Fruit fly (Drosophila melanogaster) whole organism, embryonic: Measurements from ENCODE around the gene CG12947.
A peak's percentile ranks its signal among the peaks of the same experiment; 100 is the strongest.

Experiments
- CG10267 ChIP-seq: fragments of 200-800 bp; sonication (Bioruptor generic); optimal IDR thresholded peaks from 2 replicates; lab custom pipeline; 2018; ENCODE audit warnings: missing biosample characterization, mild to moderate bottlenecking, missing genetic modification characterization, moderate library complexity
- CG10366 ChIP-seq: fragments of 200-800 bp; sonication (Bioruptor generic); IDR thresholded peaks from 2 replicates; pipeline ENCODE4 v1.3.6; 2022; ENCODE audit warnings: missing biosample characterization, missing genetic modification characterization
- CG11093 ChIP-seq: fragments of 200-800 bp; sonication (Bioruptor generic); IDR thresholded peaks from 3 replicates; pipeline ENCODE4 v1.3.6; 2022; ENCODE audit warnings: missing biosample characterization, missing genetic modification characterization
- CG11504 ChIP-seq: fragments of 200-800 bp; sonication (Bioruptor generic); optimal IDR thresholded peaks from 3 replicates; lab custom pipeline; 2019; ENCODE audit warnings: missing biosample characterization, mild to moderate bottlenecking, missing genetic modification characterization, moderate library complexity
- CG11695 ChIP-seq: fragments of 200-800 bp; sonication (Bioruptor generic); IDR thresholded peaks from 3 replicates; pipeline ENCODE4 v1.3.6; 2022; ENCODE audit warnings: missing biosample characterization, missing genetic modification characterization
- CG12219 ChIP-seq: fragments of 200-800 bp; sonication (Bioruptor generic); optimal IDR thresholded peaks from 3 replicates; lab custom pipeline; 2018; ENCODE audit warnings: missing biosample characterization, mild to moderate bottlenecking, missing genetic modification characterization
- CG13624 ChIP-seq: fragments of 200-800 bp; sonication (Bioruptor generic); optimal IDR thresholded peaks from 2 replicates; lab custom pipeline; 2016; ENCODE audit warnings: missing biosample characterization, missing genetic modification characterization
- CG16863 ChIP-seq: fragments of 200-800 bp; sonication (Bioruptor generic); optimal IDR thresholded peaks from 3 replicates; lab custom pipeline; 2016; ENCODE audit warnings: missing biosample characterization, missing genetic modification characterization
- CG17361 ChIP-seq: fragments of 200-800 bp; sonication (Bioruptor generic); IDR thresholded peaks from 3 replicates; pipeline ENCODE4 v1.3.6; 2022; ENCODE audit warnings: missing biosample characterization, missing genetic modification characterization
- CG18476 ChIP-seq: fragments of 200-800 bp; sonication (Bioruptor generic); optimal IDR thresholded peaks from 2 replicates; lab custom pipeline; 2016; ENCODE audit warnings: missing biosample characterization, mild to moderate bottlenecking, missing genetic modification characterization
- CG3065 ChIP-seq: fragments of 200-800 bp; sonication (Bioruptor generic); optimal IDR thresholded peaks from 2 replicates; lab custom pipeline; 2016; ENCODE audit warnings: missing biosample characterization, missing genetic modification characterization
- CG32532 ChIP-seq: fragments of 200-800 bp; sonication (Bioruptor generic); IDR thresholded peaks from 2 replicates; pipeline ENCODE4 v1.3.6; 2022; ENCODE audit warnings: missing biosample characterization, missing genetic modification characterization
- CG32767 ChIP-seq: fragments of 200-800 bp; sonication (Bioruptor generic); IDR thresholded peaks from 2 replicates; pipeline ENCODE4 v1.3.6; 2022; ENCODE audit warnings: missing biosample characterization, missing genetic modification characterization
- CG34224 ChIP-seq: fragments of 200-800 bp; sonication (Bioruptor generic); IDR thresholded peaks from 3 replicates; pipeline ENCODE4 v1.3.6; 2022; ENCODE audit warnings: missing biosample characterization, missing genetic modification characterization; ENCODE audit not compliant: partially characterized antibody
- CG4707 ChIP-seq: fragments of 200-800 bp; sonication (Bioruptor generic); optimal IDR thresholded peaks from 2 replicates; lab custom pipeline; 2018; ENCODE audit warnings: missing biosample characterization, mild to moderate bottlenecking, missing genetic modification characterization, moderate library complexity
- CG5245 ChIP-seq: fragments of 200-800 bp; sonication (Bioruptor generic); optimal IDR thresholded peaks from 3 replicates; lab custom pipeline; 2016; ENCODE audit warnings: missing biosample characterization, missing genetic modification characterization
- CG6683 ChIP-seq: fragments of 200-800 bp; sonication (Bioruptor generic); optimal IDR thresholded peaks from 2 replicates; lab custom pipeline; 2017; ENCODE audit warnings: missing biosample characterization, mild to moderate bottlenecking, missing genetic modification characterization, missing genetic modification reagents
- CG6689 ChIP-seq: fragments of 200-800 bp; sonication (Bioruptor generic); IDR thresholded peaks from 2 replicates; pipeline ENCODE4 v1.3.6; 2022; ENCODE audit warnings: missing biosample characterization, missing genetic modification characterization
- CG7745 ChIP-seq: fragments of 200-800 bp; sonication (Bioruptor generic); optimal IDR thresholded peaks from 2 replicates; lab custom pipeline; 2018; ENCODE audit warnings: missing biosample characterization, mild to moderate bottlenecking, missing genetic modification characterization, moderate library complexity
- CG8944 ChIP-seq: fragments of 200-800 bp; sonication (Bioruptor generic); optimal IDR thresholded peaks from 3 replicates; lab custom pipeline; 2016; ENCODE audit warnings: missing biosample characterization, missing genetic modification characterization
- CHES-1-like ChIP-seq: fragments of 200-800 bp; sonication (Bioruptor generic); optimal IDR thresholded peaks from 2 replicates; lab custom pipeline; 2016; ENCODE audit warnings: missing biosample characterization, missing genetic modification characterization
- CrebB ChIP-seq: fragments of 200-800 bp; sonication (Bioruptor generic); optimal IDR thresholded peaks from 3 replicates; lab custom pipeline; 2018; ENCODE audit warnings: missing biosample characterization, mild to moderate bottlenecking, missing genetic modification characterization
- D ChIP-seq, 2 experiments: fragments of 200-800 bp in 1 of 2; fragments of >200 bp in 1 of 2; sonication (Bioruptor generic) in 1 of 2; optimal IDR thresholded peaks; 2 replicates in 1 of 2; 3 replicates in 1 of 2; lab custom pipeline; 2017; ENCODE audit warnings: mild to moderate bottlenecking in 1 of 2, missing biosample characterization in 1 of 2, missing genetic modification characterization in 1 of 2, missing genetic modification reagents in 1 of 2
- Dad ChIP-seq: fragments of 200-800 bp; sonication (Bioruptor generic); optimal IDR thresholded peaks from 3 replicates; lab custom pipeline; 2016; ENCODE audit warnings: missing biosample characterization, missing genetic modification characterization
- Dip2 ChIP-seq: fragments of 200-800 bp; sonication (Bioruptor generic); IDR thresholded peaks from 2 replicates; pipeline ENCODE4 v1.3.6; 2022; ENCODE audit warnings: missing biosample characterization, missing genetic modification characterization
- Dp ChIP-seq: fragments of 200-800 bp; sonication (Bioruptor generic); optimal IDR thresholded peaks from 2 replicates; lab custom pipeline; 2018; ENCODE audit warnings: missing biosample characterization, mild to moderate bottlenecking, missing genetic modification characterization, moderate library complexity
- Ets65A ChIP-seq: fragments of 200-800 bp; sonication (Bioruptor generic); peaks from one replicate; lab custom pipeline; 2016; ENCODE audit warnings: missing biosample characterization, missing genetic modification characterization
- H15 ChIP-seq: fragments of 200-800 bp; sonication (Bioruptor generic); IDR thresholded peaks from 3 replicates; pipeline ENCODE4 v1.3.6; 2022; ENCODE audit warnings: missing biosample characterization, missing genetic modification characterization
- Hmx ChIP-seq: fragments of 200-800 bp; sonication (Bioruptor generic); optimal IDR thresholded peaks from 2 replicates; lab custom pipeline; 2016; ENCODE audit warnings: missing biosample characterization, missing genetic modification characterization
- Neu2 ChIP-seq: fragments of 200-800 bp; sonication (Bioruptor generic); optimal IDR thresholded peaks from 3 replicates; lab custom pipeline; 2016; ENCODE audit warnings: missing biosample characterization, missing genetic modification characterization, borderline replicate concordance
- PHDP ChIP-seq: fragments of 200-800 bp; sonication (Bioruptor generic); optimal IDR thresholded peaks from 3 replicates; lab custom pipeline; 2018; ENCODE audit warnings: missing biosample characterization, mild to moderate bottlenecking, missing genetic modification characterization, moderate library complexity
- Ssrp ChIP-seq: fragments of 200-800 bp; sonication (Bioruptor generic); optimal IDR thresholded peaks from 2 replicates; lab custom pipeline; 2018; ENCODE audit warnings: missing biosample characterization, mild to moderate bottlenecking, missing genetic modification characterization, moderate library complexity
- Vsx1 ChIP-seq: fragments of 200-800 bp; sonication (Bioruptor generic); optimal IDR thresholded peaks from 2 replicates; lab custom pipeline; 2017; ENCODE audit warnings: missing biosample characterization, mild to moderate bottlenecking, missing genetic modification characterization, missing genetic modification reagents
- Xrp1 ChIP-seq: fragments of 200-800 bp; sonication (Bioruptor generic); IDR thresholded peaks from 2 replicates; pipeline ENCODE4 v1.3.6; 2022; ENCODE audit warnings: missing biosample characterization, missing genetic modification characterization
- chinmo ChIP-seq: fragments of 200-800 bp; sonication (Bioruptor generic); IDR thresholded peaks from 4 replicates; pipeline ENCODE4 v1.3.6; 2022; ENCODE audit warnings: missing biosample characterization, missing genetic modification characterization; ENCODE audit not compliant: partially characterized antibody
- chm ChIP-seq: fragments of 200-800 bp; sonication (Bioruptor generic); IDR thresholded peaks from 2 replicates; pipeline ENCODE4 v1.3.6; 2022; ENCODE audit warnings: missing biosample characterization, missing genetic modification characterization
- disco-r ChIP-seq: fragments of 200-800 bp; sonication (Bioruptor generic); optimal IDR thresholded peaks from 2 replicates; lab custom pipeline; 2016; ENCODE audit warnings: missing biosample characterization, missing genetic modification characterization
- dm ChIP-seq: fragments of 200-800 bp; sonication (Bioruptor generic); optimal IDR thresholded peaks from 3 replicates; lab custom pipeline; 2016; ENCODE audit warnings: missing biosample characterization, missing genetic modification characterization
- dysf ChIP-seq: fragments of 200-800 bp; sonication (Bioruptor generic); IDR thresholded peaks from 3 replicates; pipeline ENCODE4 v1.3.6; 2022; ENCODE audit warnings: missing biosample characterization, missing genetic modification characterization
- gsb-n ChIP-seq: fragments of 200-800 bp; sonication (Bioruptor generic); optimal IDR thresholded peaks from 3 replicates; lab custom pipeline; 2018; ENCODE audit warnings: missing biosample characterization, mild to moderate bottlenecking, missing genetic modification characterization
- hkb ChIP-seq, 2 experiments: fragments of 200-800 bp in 1 of 2; fragments of >200 bp in 1 of 2; sonication (Bioruptor generic) in 1 of 2; IDR thresholded peaks in 1 of 2; optimal IDR thresholded peaks in 1 of 2; 2 replicates each; pipeline versions ENCODE4 v1.3.6 to Lab custom; 2017 to 2022; ENCODE audit warnings: missing biosample characterization in 1 of 2, missing genetic modification characterization in 1 of 2
- mirr ChIP-seq: fragments of 200-800 bp; sonication (Bioruptor generic); optimal IDR thresholded peaks from 3 replicates; lab custom pipeline; 2018; ENCODE audit warnings: missing biosample characterization, mild to moderate bottlenecking, missing genetic modification characterization
- pita ChIP-seq: fragments of 200-800 bp; sonication (Bioruptor generic); optimal IDR thresholded peaks from 2 replicates; lab custom pipeline; 2017; ENCODE audit warnings: missing biosample characterization, mild to moderate bottlenecking, missing genetic modification characterization
- prd ChIP-seq, 3 experiments: fragments of >200 bp in 2 of 3; fragments of 200-800 bp in 1 of 3; sonication (Bioruptor generic) in 1 of 3; optimal IDR thresholded peaks in 2 of 3; IDR thresholded peaks in 1 of 3; 2 replicates in 2 of 3; 3 replicates in 1 of 3; pipeline versions ENCODE4 v1.3.6 to Lab custom; 2017 to 2022; ENCODE audit warnings: missing biosample characterization in 1 of 3, missing genetic modification characterization in 1 of 3
- rib ChIP-seq: fragments of 200-800 bp; sonication (Bioruptor generic); IDR thresholded peaks from 2 replicates; pipeline ENCODE4 v1.3.6; 2022; ENCODE audit warnings: missing biosample characterization, missing genetic modification characterization
- sd ChIP-seq: fragments of 200-800 bp; sonication (Bioruptor generic); optimal IDR thresholded peaks from 3 replicates; lab custom pipeline; 2018; ENCODE audit warnings: missing biosample characterization, mild to moderate bottlenecking, missing genetic modification characterization, moderate library complexity
- sens ChIP-seq: fragments of 200-800 bp; sonication (Bioruptor generic); peaks from one replicate; lab custom pipeline; 2016; ENCODE audit warnings: missing biosample characterization, missing genetic modification characterization
- tin ChIP-seq: fragments of 200-800 bp; sonication (Bioruptor generic); optimal IDR thresholded peaks from 3 replicates; lab custom pipeline; 2016; ENCODE audit warnings: missing biosample characterization, missing genetic modification characterization
- unc-4 ChIP-seq: fragments of 200-800 bp; sonication (Bioruptor generic); IDR thresholded peaks from 2 replicates; pipeline ENCODE4 v1.3.6; 2022; ENCODE audit warnings: missing biosample characterization, missing genetic modification characterization; ENCODE audit not compliant: partially characterized antibody
- zen2 ChIP-seq: fragments of 200-800 bp; sonication (Bioruptor generic); IDR thresholded peaks from 3 replicates; pipeline ENCODE4 v1.3.6; 2022; ENCODE audit warnings: missing biosample characterization, missing genetic modification characterization; ENCODE audit not compliant: partially characterized antibody

The CG12947 gene

DNA sequence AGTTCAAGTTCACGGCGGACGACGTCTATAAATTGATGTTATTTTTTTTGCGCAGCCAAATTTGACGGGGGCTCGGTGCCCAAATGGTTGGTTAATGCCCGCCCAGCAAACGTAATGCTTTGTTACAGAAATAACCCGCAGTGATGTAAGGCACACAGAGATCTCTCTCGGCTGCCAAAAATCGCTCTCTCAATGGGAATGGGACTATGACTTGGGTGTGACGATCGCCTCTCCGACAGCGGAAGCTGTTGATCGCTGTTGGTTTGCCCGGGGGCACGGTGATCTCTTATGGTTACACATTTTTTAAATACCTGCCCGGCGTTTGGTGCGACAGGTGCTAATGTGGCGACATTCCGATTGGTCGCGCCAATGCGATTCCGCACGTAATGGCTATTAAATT lies 9.7 kb upstream of the CG12947 start (continued):
- TF ChIP-seq Dip2 (GFP tag; lab: Robert Waterston, UW) (no peak), Dp (GFP tag; lab: Kevin White, UChicago) (no peak), zen2 (no peak), CG18476 (GFP tag; lab: Kevin White, UChicago) (no peak), Hmx (GFP tag; lab: Kevin White, UChicago) (no peak), sens (GFP tag; lab: Kevin White, UChicago) (no peak), Ets65A (GFP tag; lab: Kevin White, UChicago) (no peak), mirr (GFP tag; lab: Kevin White, UChicago) (no peak), Neu2 (no peak), rib (GFP tag; lab: Robert Waterston, UW) (0 out of 2 replicates have a peak, but pooled peaks have one; percentile 33), unc-4 (GFP tag; lab: Robert Waterston, UW) (no peak), Ssrp (tag; lab: Kevin White, UChicago) (no peak), CG11093 (GFP tag; lab: Robert Waterston, UW) (no peak), CG12219 (GFP tag; lab: Kevin White, UChicago) (no peak), CG3065 (no peak), CG6683 (GFP tag; lab: Kevin White, UChicago) (no peak), PHDP (tag; lab: Kevin White, UChicago) (no peak), sd (tag; lab: Kevin White, UChicago) (peak; percentile 98), CG34224 (GFP tag; lab: Robert Waterston, UW) (0 out of 3 replicates have a peak, but pooled peaks have one; percentile 26), pita (GFP tag; lab: Kevin White, UChicago) (no peak), CG32767 (GFP tag; lab: Robert Waterston, UW) (no peak), CG10267 (tag; lab: Kevin White, UChicago) (no peak), CHES-1-like (GFP tag; lab: Kevin White, UChicago) (no peak), CG4707 (no peak), hkb (optimal IDR thresholded peaks at IDR 0.05; lab: Kevin White, UChicago) (no peak), hkb (GFP tag; IDR thresholded peaks at IDR 0.05; lab: Robert Waterston, UW) (no peak), CG32532 (GFP tag; lab: Robert Waterston, UW) (0 out of 2 replicates have a peak, but pooled peaks have one; percentile 24), chinmo (GFP tag; lab: Robert Waterston, UW) (peak; percentile 86; the same call in 3 of the 4 replicates), CG13624 (GFP tag; lab: Kevin White, UChicago) (peak; percentile 30), CrebB (no peak), dysf (GFP tag; lab: Robert Waterston, UW) (no peak; the same call in 2 of the 3 replicates), CG6689 (no peak), CG10366 (no peak), D (optimal IDR thresholded peaks at IDR 0.05; lab: Kevin White, UChicago) (no peak), D (GFP tag; optimal IDR thresholded peaks at IDR 0.05; lab: Kevin White, UChicago) (no peak), CG16863 (no peak), CG5245 (GFP tag; lab: Kevin White, UChicago) (no peak), H15 (GFP tag; lab: Robert Waterston, UW) (no peak), disco-r (GFP tag; lab: Kevin White, UChicago) (no peak)

DNA sequence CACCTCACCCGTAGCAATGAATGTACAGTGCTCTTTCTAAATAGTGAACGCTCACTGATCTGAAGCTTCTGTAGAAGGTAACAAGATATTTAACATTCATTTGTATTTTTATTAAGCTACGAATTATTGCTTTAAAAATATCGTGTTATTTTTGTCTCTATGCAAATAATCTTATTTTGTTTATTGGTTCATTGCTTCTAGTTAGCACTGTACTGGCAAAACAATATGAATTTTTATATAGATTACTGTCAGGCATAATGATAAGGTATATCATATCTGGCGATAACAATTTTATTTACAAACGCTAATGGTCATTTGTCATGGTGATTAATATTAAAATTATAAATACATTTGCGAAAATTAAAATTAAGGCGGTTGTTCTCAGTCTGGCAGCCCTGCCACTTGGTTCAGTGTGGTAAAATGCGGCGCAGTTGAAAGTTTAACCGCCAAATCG lies 8.3 kb upstream of the CG12947 start, which contains the start of gene CG9471:
Gene CG9471, minus strand, starts transcription at position 24 of the 454 bp plus-strand sequence.
- TF ChIP-seq prd (optimal IDR thresholded peaks at IDR 0.05; lab: Kevin White, UChicago) (no peak), prd (GFP tag; IDR thresholded peaks at IDR 0.05; lab: Robert Waterston, UW) (peak; percentile 96), Vsx1 (GFP tag; lab: Kevin White, UChicago) (peak; percentile 74), tin (GFP tag; lab: Kevin White, UChicago) (peak; percentile 88), gsb-n (tag; lab: Kevin White, UChicago) (peak; percentile 81), CG11504 (tag; lab: Kevin White, UChicago) (peak; percentile 92), CG8944 (GFP tag; lab: Kevin White, UChicago) (peak; percentile 88), chm (GFP tag; lab: Robert Waterston, UW) (peak; percentile 93), dm (GFP tag; lab: Kevin White, UChicago) (peak; percentile 68), chinmo (GFP tag; lab: Robert Waterston, UW) (no peak), CG17361 (GFP tag; lab: Robert Waterston, UW) (peak; percentile 93), Xrp1 (GFP tag; lab: Robert Waterston, UW) (peak; percentile 95), Ets65A (GFP tag; lab: Kevin White, UChicago) (peak; percentile 97), CG11695 (peak; percentile 92), CG7745 (tag; lab: Kevin White, UChicago) (peak; percentile 58), Dad (GFP tag; lab: Kevin White, UChicago) (peak; percentile 75)
